Worm (Caenorhabditis elegans): ENCODE data around the gene Y7A9D.1.
A peak's percentile ranks its signal among the peaks of the same experiment; 100 is the strongest.

The Y7A9D.1 gene

DNA sequence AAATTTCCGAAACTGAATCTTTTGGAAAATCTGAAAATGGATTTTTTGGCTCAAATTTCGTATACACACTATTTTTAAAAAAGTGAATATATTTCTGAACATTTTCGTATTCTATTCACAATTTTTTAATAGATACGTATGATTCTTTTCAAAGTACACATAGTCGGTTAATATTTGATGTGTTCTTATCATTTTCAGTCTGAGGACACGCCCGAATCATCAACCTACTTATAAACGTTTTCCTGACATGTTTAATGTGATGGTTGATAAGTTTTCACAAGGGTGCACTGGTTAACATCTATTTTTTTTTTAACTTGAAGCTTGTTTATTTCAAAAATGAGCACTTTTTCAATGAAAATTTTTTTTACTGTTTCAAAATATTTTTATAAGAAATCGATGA, 17.4 kb downstream of the Y7A9D.1 start:
- no peak for TF ChIP-seq ceh-18 (tag; optimal IDR thresholded peaks at IDR 0.05)
- TF ChIP-seq hlh-6 (tag; optimal IDR thresholded peaks at IDR 0.05) = no peak
- TF ChIP-seq ttx-3 (tag; optimal IDR thresholded peaks at IDR 0.05) = no peak
- no peak for TF ChIP-seq ceh-2 (tag; optimal IDR thresholded peaks at IDR 0.05)
- no peak for TF ChIP-seq ceh-30 (tag; optimal IDR thresholded peaks at IDR 0.05)
- TF ChIP-seq K09A11.1 (tag; optimal IDR thresholded peaks at IDR 0.05; ENCODE audit: insufficient read depth) = no peak
- no peak for TF ChIP-seq dmd-4 (tag; optimal IDR thresholded peaks at IDR 0.05; ENCODE audit: borderline replicate concordance)
- TF ChIP-seq ceh-24 (tag; optimal IDR thresholded peaks at IDR 0.05) = no peak
- no peak for TF ChIP-seq syd-9 (tag; optimal IDR thresholded peaks at IDR 0.05)
- TF ChIP-seq ref-2 (tag; optimal IDR thresholded peaks at IDR 0.05) = no peak
- TF ChIP-seq unc-55 (GFP tag; optimal IDR thresholded peaks at IDR 0.05) = no peak
- no peak for TF ChIP-seq tbx-7 (tag; optimal IDR thresholded peaks at IDR 0.05)
- no peak for TF ChIP-seq hlh-30 (tag; optimal IDR thresholded peaks at IDR 0.05; ENCODE audit: insufficient read depth)

DNA sequence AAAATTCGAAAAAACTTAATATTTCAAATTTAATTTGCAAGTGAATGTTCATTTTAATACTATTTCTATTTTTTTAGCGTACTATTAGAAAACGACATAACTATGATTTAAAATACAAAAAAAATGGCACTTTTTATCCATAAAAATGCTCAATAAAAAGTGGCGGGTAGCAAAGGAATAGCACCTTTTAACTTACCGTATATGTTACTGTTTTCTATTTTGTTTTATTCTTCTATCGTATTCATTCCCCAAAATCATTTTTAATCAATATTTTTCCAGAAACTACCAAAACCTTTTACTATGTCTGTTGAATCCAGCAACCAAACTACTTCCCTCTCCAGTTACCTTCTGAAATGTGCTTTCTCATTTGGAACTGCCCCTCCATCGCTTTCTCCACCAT, 31.3 kb downstream of the Y7A9D.1 start, which contains the start of gene C35D6.4:
C35D6.4 (plus strand) TSS at position 301 of the 400 bp plus-strand sequence.
- no peak for TF ChIP-seq hlh-13 (GFP tag; optimal IDR thresholded peaks at IDR 0.05)

DNA sequence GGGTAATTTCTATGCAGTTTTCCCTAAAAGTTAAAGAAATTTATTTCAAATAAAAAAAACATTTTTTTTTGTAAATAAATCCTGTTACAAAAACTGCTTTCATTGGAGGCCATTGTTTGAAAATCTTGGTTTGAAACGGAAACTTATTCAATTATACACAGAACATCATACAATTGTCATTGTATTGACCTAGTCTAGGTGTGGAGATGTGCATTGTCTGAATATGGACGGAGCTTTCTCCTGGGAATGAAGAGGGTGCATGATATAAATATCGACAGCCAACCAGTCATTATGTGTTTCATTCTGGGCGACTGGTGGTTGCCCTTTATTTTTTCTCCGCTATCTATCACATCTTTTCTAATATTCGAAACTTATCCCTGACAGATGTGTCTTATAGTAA, 35.5 kb downstream of the Y7A9D.1 start, which contains the start of gene C35D6.3:
C35D6.3 (plus strand) TSS at position 301 of the 400 bp plus-strand sequence.
- no peak for TF ChIP-seq K09A11.1 (tag; optimal IDR thresholded peaks at IDR 0.05; ENCODE audit: insufficient read depth)
- no peak for TF ChIP-seq unc-86 (tag; optimal IDR thresholded peaks at IDR 0.05)

- TF ChIP-seq tbx-2 (tag; optimal IDR thresholded peaks at IDR 0.05) = no peak
Measured at ce11 chrIV:16336721-16337120, 45.3 kb downstream of the Y7A9D.1 start, which contains the start of gene C35D6.13. C35D6.13 (plus strand) TSS chrIV:16337021.

DNA sequence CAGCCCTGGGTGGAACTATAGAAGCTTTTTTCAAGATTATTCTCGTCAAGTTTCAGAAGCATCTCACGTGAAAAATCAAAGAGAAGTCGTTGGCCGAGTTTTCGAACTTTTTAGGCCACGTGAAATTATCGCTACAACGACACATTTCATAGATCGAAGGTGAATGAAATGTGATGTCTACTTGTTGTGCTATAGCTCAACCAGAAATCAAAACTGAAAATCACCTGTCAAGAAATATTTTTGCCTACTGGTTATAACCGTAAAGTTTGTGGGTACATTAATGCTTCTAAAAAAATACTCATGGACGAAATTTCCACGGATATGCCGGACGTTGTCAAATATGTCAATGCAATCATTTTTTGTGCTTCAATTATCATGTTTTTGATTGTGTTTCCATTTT, 47.0 kb downstream of the Y7A9D.1 start, which contains the start of gene srz-38:
srz-38 (plus strand) TSS at position 301 of the 400 bp plus-strand sequence.
- TF ChIP-seq ama-1 (optimal IDR thresholded peaks at IDR 0.05) (no peak), hlh-8 (tag; optimal IDR thresholded peaks at IDR 0.05) (no peak), unc-3 (GFP tag; conservative IDR thresholded peaks at IDR 0.05) (no peak), unc-3 (tag; optimal IDR thresholded peaks at IDR 0.05) (no peak), ceh-18 (tag; optimal IDR thresholded peaks at IDR 0.05) (no peak), ceh-30 (tag; optimal IDR thresholded peaks at IDR 0.05) (no peak), che-1 (tag; optimal IDR thresholded peaks at IDR 0.05) (no peak), zip-5 (tag; optimal IDR thresholded peaks at IDR 0.05) (no peak), ceh-19 (GFP tag; optimal IDR thresholded peaks at IDR 0.05) (no peak), dmd-4 (tag; optimal IDR thresholded peaks at IDR 0.05; ENCODE audit: borderline replicate concordance) (no peak), ahr-1 (tag; optimal IDR thresholded peaks at IDR 0.05) (no peak), eyg-1 (tag; optimal IDR thresholded peaks at IDR 0.05) (no peak), C08G9.2 (tag; optimal IDR thresholded peaks at IDR 0.05) (no peak), hlh-30 (tag; optimal IDR thresholded peaks at IDR 0.05; ENCODE audit: insufficient read depth) (no peak), unc-86 (tag; optimal IDR thresholded peaks at IDR 0.05) (no peak), ref-2 (tag; optimal IDR thresholded peaks at IDR 0.05) (no peak), fkh-6 (tag; optimal IDR thresholded peaks at IDR 0.05) (no peak), madf-2 (tag; optimal IDR thresholded peaks at IDR 0.05) (no peak), pha-2 (tag; optimal IDR thresholded peaks at IDR 0.05) (no peak), lim-6 (tag; optimal IDR thresholded peaks at IDR 0.05) (no peak), npax-4 (tag; optimal IDR thresholded peaks at IDR 0.05) (no peak)

- peak; percentile 62 for TF ChIP-seq elt-4 (tag; optimal IDR thresholded peaks at IDR 0.05)
- no peak for TF ChIP-seq pha-4 (tag; optimal IDR thresholded peaks at IDR 0.05)
Measured at ce11 chrIV:16333121-16333520, 48.9 kb downstream of the Y7A9D.1 start.
